Fruit fly (Drosophila melanogaster): ENCODE measurements around the gene CG31055.
A peak's percentile ranks its signal among the peaks of the same experiment; 100 is the strongest.

CG31055 gene

DNA sequence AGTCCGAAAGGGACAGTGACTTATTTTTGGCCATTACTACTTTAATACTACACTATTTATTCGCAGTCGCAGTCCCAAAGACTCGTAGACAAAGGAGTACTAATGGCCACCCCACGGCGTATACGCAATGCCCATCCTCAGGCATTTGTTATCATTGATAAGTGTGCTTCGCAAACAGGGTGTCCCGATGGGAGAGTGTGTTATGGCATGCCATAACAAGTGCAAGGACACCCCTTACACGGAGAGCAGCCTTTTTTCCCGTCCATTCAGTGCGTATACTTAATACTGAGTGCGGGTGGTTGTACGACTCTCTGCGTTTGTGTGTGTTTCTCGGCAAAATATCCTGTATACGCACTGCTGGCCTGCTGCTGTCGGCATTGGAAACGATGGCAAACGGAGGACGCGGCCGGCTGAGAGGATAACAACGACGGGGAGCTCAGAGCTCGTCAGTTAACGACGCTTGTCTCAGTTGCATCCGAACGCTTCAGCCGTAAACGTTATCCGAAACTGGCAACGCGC, 25.9 kb downstream of the CG31055 start, which contains the start of gene unc80 (continued):
- no peak for TF ChIP-seq CG8359 (GFP tag; optimal IDR thresholded peaks at IDR 0.05; ENCODE audit: borderline replicate concordance)
- no peak for TF ChIP-seq ash1 (GFP tag; optimal IDR thresholded peaks at IDR 0.05)
- no peak for TF ChIP-seq Hr39 (optimal IDR thresholded peaks at IDR 0.05)
- no peak for TF ChIP-seq knrl (GFP tag; IDR thresholded peaks at IDR 0.05; ENCODE audit: partially characterized antibody)
- TF ChIP-seq CG9215 (GFP tag; IDR thresholded peaks at IDR 0.05) = no peak
- TF ChIP-seq CG7928 (GFP tag; optimal IDR thresholded peaks at IDR 0.05) = no peak
- no peak for TF ChIP-seq Myb (GFP tag; optimal IDR thresholded peaks at IDR 0.05)
- no peak for TF ChIP-seq CG9797 (GFP tag; optimal IDR thresholded peaks at IDR 0.05)
- no peak for TF ChIP-seq ERR (GFP tag; optimal IDR thresholded peaks at IDR 0.05)
- TF ChIP-seq al (GFP tag; IDR thresholded peaks at IDR 0.05) = no peak
- no peak for TF ChIP-seq CG2129 (GFP tag; IDR thresholded peaks at IDR 0.05; ENCODE audit: partially characterized antibody)
- TF ChIP-seq CG10462 (GFP tag; optimal IDR thresholded peaks at IDR 0.05) = no peak
- no peak for TF ChIP-seq CG3407 (GFP tag; optimal IDR thresholded peaks at IDR 0.05)
- peak; percentile 18 for TF ChIP-seq CG6854 (GFP tag; optimal IDR thresholded peaks at IDR 0.05)
- TF ChIP-seq Eip74EF (GFP tag; optimal IDR thresholded peaks at IDR 0.05) = no peak
- TF ChIP-seq CG2202 (tag; optimal IDR thresholded peaks at IDR 0.05) = no peak
- no peak for TF ChIP-seq Lhr (GFP tag; optimal IDR thresholded peaks at IDR 0.05)
- no peak for TF ChIP-seq dan (GFP tag; IDR thresholded peaks at IDR 0.05)
- no peak for TF ChIP-seq Hmx (GFP tag; optimal IDR thresholded peaks at IDR 0.05)
- TF ChIP-seq CG12299 (tag; optimal IDR thresholded peaks at IDR 0.05) = no peak
- peak; percentile 9; the same call in 1 of the 2 replicates for TF ChIP-seq Adf1 (GFP tag; IDR thresholded peaks at IDR 0.05)
- TF ChIP-seq pnt (GFP tag; optimal IDR thresholded peaks at IDR 0.05) = no peak
- no peak for TF ChIP-seq repo (GFP tag; optimal IDR thresholded peaks at IDR 0.05)
- TF ChIP-seq CG32767 (GFP tag; IDR thresholded peaks at IDR 0.05) = no peak
- no peak for TF ChIP-seq CG15073 (GFP tag; optimal IDR thresholded peaks at IDR 0.05)
- TF ChIP-seq HLH54F (GFP tag; optimal IDR thresholded peaks at IDR 0.05) = no peak
- no peak for TF ChIP-seq E2f2 (GFP tag; IDR thresholded peaks at IDR 0.05)
- TF ChIP-seq CG4328 (GFP tag; optimal IDR thresholded peaks at IDR 0.05) = no peak
- TF ChIP-seq lilli (GFP tag; optimal IDR thresholded peaks at IDR 0.05) = peak; percentile 7
- no peak; the same call in 1 of the 2 replicates for TF ChIP-seq chm (GFP tag; IDR thresholded peaks at IDR 0.05)
- TF ChIP-seq Med (GFP tag) = peak; percentile 86
- TF ChIP-seq chinmo (GFP tag; IDR thresholded peaks at IDR 0.05; ENCODE audit: partially characterized antibody) = no peak
- TF ChIP-seq CG12071 (GFP tag; optimal IDR thresholded peaks at IDR 0.05) = peak; percentile 16
- TF ChIP-seq trem (tag; optimal IDR thresholded peaks at IDR 0.05) = no peak
- no peak for TF ChIP-seq ab (GFP tag; optimal IDR thresholded peaks at IDR 0.05)
- no peak for TF ChIP-seq seq (GFP tag; IDR thresholded peaks at IDR 0.05)
- TF ChIP-seq cato (GFP tag; optimal IDR thresholded peaks at IDR 0.05; ENCODE audit: borderline replicate concordance) = no peak
- TF ChIP-seq Hmr (GFP tag; optimal IDR thresholded peaks at IDR 0.05) = peak; percentile 59
- TF ChIP-seq CG2889 (GFP tag; IDR thresholded peaks at IDR 0.05) = no peak
- TF ChIP-seq Stat92E (GFP tag; optimal IDR thresholded peaks at IDR 0.05) = no peak
- TF ChIP-seq CG11247 (GFP tag; IDR thresholded peaks at IDR 0.05) = 0 out of 2 replicates have a peak, but pooled peaks have one; percentile 24
- no peak for TF ChIP-seq exex (tag; optimal IDR thresholded peaks at IDR 0.05)
- no peak for TF ChIP-seq Ada2b (GFP tag; IDR thresholded peaks at IDR 0.05)
- TF ChIP-seq ap (GFP tag; IDR thresholded peaks at IDR 0.05) = no peak
- no peak for TF ChIP-seq Mrtf (GFP tag; IDR thresholded peaks at IDR 0.05)
- TF ChIP-seq CG14014 (GFP tag; IDR thresholded peaks at IDR 0.05) = no peak
- no peak for TF ChIP-seq nmo (GFP tag; optimal IDR thresholded peaks at IDR 0.05)
- TF ChIP-seq CG18599 (GFP tag; optimal IDR thresholded peaks at IDR 0.05) = peak; percentile 81
- TF ChIP-seq sug (tag; optimal IDR thresholded peaks at IDR 0.05) = no peak
- TF ChIP-seq CG10543 (GFP tag; optimal IDR thresholded peaks at IDR 0.05) = no peak
- TF ChIP-seq NFAT (GFP tag; IDR thresholded peaks at IDR 0.05) = peak; percentile 43
